Fruit fly (Drosophila melanogaster): ENCODE measurements around the gene Gba1a.

Gba1a gene

dm6 chr3R:23702461-23702860, 2.0 kb downstream of the Gba1a start, which contains the start of gene Qsox4:
Gene Qsox4 (plus strand): TSS chr3R:23702761.
- TF ChIP-seq Ets98B (GFP tag; IDR thresholded peaks at IDR 0.05) (no peak), CG8159 (tag; optimal IDR thresholded peaks at IDR 0.05) (no peak), CG32121 (GFP tag; IDR thresholded peaks at IDR 0.05) (no peak), CG14655 (GFP tag; optimal IDR thresholded peaks at IDR 0.05) (no peak), CG9948 (tag; optimal IDR thresholded peaks at IDR 0.05) (no peak), CG15710 (tag; optimal IDR thresholded peaks at IDR 0.05) (no peak), D1 (tag; optimal IDR thresholded peaks at IDR 0.05) (no peak), EcR (GFP tag; optimal IDR thresholded peaks at IDR 0.05) (no peak), Pif1B (GFP tag; optimal IDR thresholded peaks at IDR 0.05) (no peak), CG8301 (tag; optimal IDR thresholded peaks at IDR 0.05) (no peak), rn (GFP tag; IDR thresholded peaks at IDR 0.05) (no peak), Snoo (tag; optimal IDR thresholded peaks at IDR 0.05) (no peak), CG10348 (GFP tag; IDR thresholded peaks at IDR 0.05) (no peak), CG4496 (GFP tag; IDR thresholded peaks at IDR 0.05) (no peak), CG13204 (GFP tag; optimal IDR thresholded peaks at IDR 0.05) (no peak), gl (tag; optimal IDR thresholded peaks at IDR 0.05) (no peak), CG17806 (tag; optimal IDR thresholded peaks at IDR 0.05) (no peak), CG12605 (GFP tag; IDR thresholded peaks at IDR 0.05) (no peak), Pif1A (GFP tag; optimal IDR thresholded peaks at IDR 0.05) (no peak), CG34367 (tag; optimal IDR thresholded peaks at IDR 0.05) (no peak)

dm6 chr3R:23704383-23705033, 4.1 kb downstream of the Gba1a start, which contains the start of gene Gba1b:
Gene Gba1b (plus strand): TSS chr3R:23704804.
- TF ChIP-seq CG8301 (tag; optimal IDR thresholded peaks at IDR 0.05): no peak
- no peak for TF ChIP-seq D1 (tag; optimal IDR thresholded peaks at IDR 0.05)
- TF ChIP-seq CG34367 (tag; optimal IDR thresholded peaks at IDR 0.05): no peak

dm6 chr3R:23709508-23710208, 9.2 kb downstream of the Gba1a start, which contains the start of gene CG10301:
Gene CG10301 (plus strand): TSS chr3R:23710158.
- no peak for TF ChIP-seq CG17806 (tag; optimal IDR thresholded peaks at IDR 0.05)
- TF ChIP-seq CG14655 (GFP tag; optimal IDR thresholded peaks at IDR 0.05): no peak
- TF ChIP-seq CG8159 (tag; optimal IDR thresholded peaks at IDR 0.05): no peak
- no peak for TF ChIP-seq CG4496 (GFP tag; IDR thresholded peaks at IDR 0.05)
- no peak for TF ChIP-seq CG34367 (tag; optimal IDR thresholded peaks at IDR 0.05)
- no peak for TF ChIP-seq CG13204 (GFP tag; optimal IDR thresholded peaks at IDR 0.05)
- no peak for TF ChIP-seq CG9948 (tag; optimal IDR thresholded peaks at IDR 0.05)
- no peak for TF ChIP-seq rn (GFP tag; IDR thresholded peaks at IDR 0.05)
- no peak for TF ChIP-seq CG32121 (GFP tag; IDR thresholded peaks at IDR 0.05)
- no peak for TF ChIP-seq CG10348 (GFP tag; IDR thresholded peaks at IDR 0.05)
- TF ChIP-seq CG8301 (tag; optimal IDR thresholded peaks at IDR 0.05): no peak
- TF ChIP-seq Pif1B (GFP tag; optimal IDR thresholded peaks at IDR 0.05): no peak
- TF ChIP-seq D1 (tag; optimal IDR thresholded peaks at IDR 0.05): no peak
- no peak for TF ChIP-seq EcR (GFP tag; optimal IDR thresholded peaks at IDR 0.05)
- TF ChIP-seq fd96Ca (GFP tag; IDR thresholded peaks at IDR 0.05): no peak

- TF ChIP-seq Pif1A (GFP tag; optimal IDR thresholded peaks at IDR 0.05) (no peak), Ets98B (GFP tag; IDR thresholded peaks at IDR 0.05) (no peak), rn (GFP tag; IDR thresholded peaks at IDR 0.05) (no peak), CG4496 (GFP tag; IDR thresholded peaks at IDR 0.05) (no peak), Snoo (tag; optimal IDR thresholded peaks at IDR 0.05) (no peak), D1 (tag; optimal IDR thresholded peaks at IDR 0.05) (no peak)
These were observed 10.8 kb downstream of the Gba1a start, which contains the start of gene CG10300 for dm6 chr3R:23711195-23711594. Gene CG10300 (plus strand): TSS chr3R:23711527.

dm6 chr3R:23713901-23714300, 13.5 kb downstream of the Gba1a start:
- 0 out of 2 replicates have a peak, but pooled peaks have one; percentile 45 for TF ChIP-seq rn (GFP tag; IDR thresholded peaks at IDR 0.05)
- TF ChIP-seq CG9948 (tag; optimal IDR thresholded peaks at IDR 0.05): peak; percentile 53
- no peak for TF ChIP-seq gl (tag; optimal IDR thresholded peaks at IDR 0.05)
- TF ChIP-seq CG14655 (GFP tag; optimal IDR thresholded peaks at IDR 0.05): peak; percentile 51
- TF ChIP-seq D1 (tag; optimal IDR thresholded peaks at IDR 0.05): no peak
- no peak for TF ChIP-seq fd96Ca (GFP tag; IDR thresholded peaks at IDR 0.05)
- TF ChIP-seq CG15710 (tag; optimal IDR thresholded peaks at IDR 0.05): peak; percentile 73
- TF ChIP-seq CG34367 (tag; optimal IDR thresholded peaks at IDR 0.05): peak; percentile 70
- TF ChIP-seq CG17806 (tag; optimal IDR thresholded peaks at IDR 0.05): peak; percentile 61
- TF ChIP-seq Pif1B (GFP tag; optimal IDR thresholded peaks at IDR 0.05): peak; percentile 75
- TF ChIP-seq CG12605 (GFP tag; IDR thresholded peaks at IDR 0.05): peak; percentile 64
- TF ChIP-seq CG32121 (GFP tag; IDR thresholded peaks at IDR 0.05): no peak
- peak; percentile 78 for TF ChIP-seq Snoo (tag; optimal IDR thresholded peaks at IDR 0.05)
- no peak for TF ChIP-seq EcR (GFP tag; optimal IDR thresholded peaks at IDR 0.05)
- peak; percentile 36; the same call in 1 of the 2 replicates for TF ChIP-seq Ets98B (GFP tag; IDR thresholded peaks at IDR 0.05)
- TF ChIP-seq CG13204 (GFP tag; optimal IDR thresholded peaks at IDR 0.05): no peak
- TF ChIP-seq CG8301 (tag; optimal IDR thresholded peaks at IDR 0.05): peak; percentile 54
- no peak for TF ChIP-seq CG10348 (GFP tag; IDR thresholded peaks at IDR 0.05)
- peak; percentile 85 for TF ChIP-seq CG4496 (GFP tag; IDR thresholded peaks at IDR 0.05)
- TF ChIP-seq Pif1A (GFP tag; optimal IDR thresholded peaks at IDR 0.05): peak; percentile 76
- TF ChIP-seq CG8159 (tag; optimal IDR thresholded peaks at IDR 0.05): peak; percentile 74

dm6 chr3R:23714852-23715251, 14.4 kb downstream of the Gba1a start:
- TF ChIP-seq EcR (GFP tag; optimal IDR thresholded peaks at IDR 0.05) (no peak), fd96Ca (GFP tag; IDR thresholded peaks at IDR 0.05) (no peak), CG10348 (GFP tag; IDR thresholded peaks at IDR 0.05) (no peak), CG13204 (GFP tag; optimal IDR thresholded peaks at IDR 0.05) (no peak)

Data from whole organism, pupa.